Worm (Caenorhabditis elegans): ENCODE measurements around the gene clp-1.

- TF ChIP-seq ceh-6 (GFP tag; optimal IDR thresholded peaks at IDR 0.05) (no peak), pag-3 (tag; optimal IDR thresholded peaks at IDR 0.05; ENCODE audit: borderline replicate concordance) (no peak), nhr-11 (tag; optimal IDR thresholded peaks at IDR 0.05) (no peak), nfya-1 (tag; optimal IDR thresholded peaks at IDR 0.05) (no peak), tbx-7 (tag; optimal IDR thresholded peaks at IDR 0.05) (no peak), pha-4 (tag; optimal IDR thresholded peaks at IDR 0.05) (no peak), odd-2 (tag; optimal IDR thresholded peaks at IDR 0.05) (no peak), ama-1 (optimal IDR thresholded peaks at IDR 0.05) (no peak), unc-3 (GFP tag; conservative IDR thresholded peaks at IDR 0.05) (no peak), unc-3 (tag; optimal IDR thresholded peaks at IDR 0.05) (no peak), che-1 (tag; optimal IDR thresholded peaks at IDR 0.05) (no peak), lin-11 (tag; optimal IDR thresholded peaks at IDR 0.05) (no peak), ceh-30 (tag; optimal IDR thresholded peaks at IDR 0.05) (no peak)
Observed at ce11 chrIII:7946968-7947491, 32.7 kb upstream of the clp-1 start, which contains the start of gene gsto-1.
